Fruit fly (Drosophila melanogaster) whole organism, embryonic: Measurements from ENCODE around the gene Ald2.
A peak's percentile ranks its signal among the peaks of the same experiment; 100 is the strongest.

Experiments used
- Aef1 ChIP-seq: fragments of 200-800 bp; sonication (Bioruptor generic); IDR thresholded peaks from 3 replicates; pipeline ENCODE4 v1.3.6; 2022; ENCODE audit warnings: missing biosample characterization, missing genetic modification characterization
- Bdp1 ChIP-seq: fragments of 200-800 bp; sonication (Bioruptor generic); optimal IDR thresholded peaks from 3 replicates; lab custom pipeline; 2016; ENCODE audit warnings: missing biosample characterization, missing genetic modification characterization
- CG10209 ChIP-seq: fragments of 200-800 bp; sonication (Bioruptor generic); optimal IDR thresholded peaks from 3 replicates; lab custom pipeline; 2017; ENCODE audit warnings: missing biosample characterization, mild to moderate bottlenecking, missing genetic modification characterization, missing genetic modification reagents
- CG11695 ChIP-seq: fragments of 200-800 bp; sonication (Bioruptor generic); IDR thresholded peaks from 3 replicates; pipeline ENCODE4 v1.3.6; 2022; ENCODE audit warnings: missing biosample characterization, missing genetic modification characterization
- CG12942 ChIP-seq: fragments of 200-800 bp; sonication (Bioruptor generic); optimal IDR thresholded peaks from 3 replicates; lab custom pipeline; 2016; ENCODE audit warnings: missing biosample characterization, missing genetic modification characterization
- CG14710 ChIP-seq: fragments of 200-800 bp; sonication (Bioruptor generic); optimal IDR thresholded peaks from 3 replicates; lab custom pipeline; 2019; ENCODE audit warnings: missing biosample characterization, mild to moderate bottlenecking, missing genetic modification characterization, moderate library complexity
- CG16813 ChIP-seq: fragments of 200-800 bp; sonication (Bioruptor generic); IDR thresholded peaks from 3 replicates; pipeline ENCODE4 v1.3.6; 2022; ENCODE audit warnings: missing biosample characterization, missing genetic modification characterization; ENCODE audit not compliant: partially characterized antibody
- CG17186 ChIP-seq: fragments of 200-800 bp; sonication (Bioruptor generic); optimal IDR thresholded peaks from 3 replicates; lab custom pipeline; 2017; ENCODE audit warnings: missing biosample characterization, missing genetic modification reagents, missing genetic modification characterization
- CG2120 ChIP-seq: fragments of 200-800 bp; sonication (Bioruptor generic); optimal IDR thresholded peaks from 3 replicates; lab custom pipeline; 2016; ENCODE audit warnings: missing biosample characterization, missing genetic modification characterization
- CG2199 ChIP-seq: fragments of 200-800 bp; sonication (Bioruptor generic); IDR thresholded peaks from 3 replicates; pipeline ENCODE4 v1.3.6; 2022; ENCODE audit warnings: missing biosample characterization, missing genetic modification characterization
- CG2875 ChIP-seq: fragments of 200-800 bp; sonication (Bioruptor generic); optimal IDR thresholded peaks from 2 replicates; lab custom pipeline; 2017; ENCODE audit warnings: missing biosample characterization, mild to moderate bottlenecking, missing genetic modification characterization, missing genetic modification reagents
- CG32767 ChIP-seq: fragments of 200-800 bp; sonication (Bioruptor generic); IDR thresholded peaks from 2 replicates; pipeline ENCODE4 v1.3.6; 2022; ENCODE audit warnings: missing biosample characterization, missing genetic modification characterization
- CG5245 ChIP-seq: fragments of 200-800 bp; sonication (Bioruptor generic); optimal IDR thresholded peaks from 3 replicates; lab custom pipeline; 2016; ENCODE audit warnings: missing biosample characterization, missing genetic modification characterization
- CG5953 ChIP-seq: fragments of 200-800 bp; sonication (Bioruptor generic); IDR thresholded peaks from 2 replicates; pipeline ENCODE4 v1.3.6; 2022; ENCODE audit warnings: missing biosample characterization, missing genetic modification characterization
- CG7357 ChIP-seq: fragments of 200-800 bp; sonication (Bioruptor generic); IDR thresholded peaks from 3 replicates; pipeline ENCODE4 v1.3.6; 2022; ENCODE audit warnings: missing biosample characterization, missing genetic modification characterization
- CG8924 ChIP-seq: fragments of 200-800 bp; optimal IDR thresholded peaks from 3 replicates; lab custom pipeline; 2019; ENCODE audit warnings: missing biosample characterization, mild to moderate bottlenecking, missing genetic modification characterization, moderate library complexity
- Dll ChIP-seq: fragments of 200-800 bp; sonication (Bioruptor generic); IDR thresholded peaks from 4 replicates; pipeline ENCODE4 v1.3.6; 2022; ENCODE audit warnings: missing biosample characterization, missing genetic modification characterization; ENCODE audit not compliant: partially characterized antibody
- H2.0 ChIP-seq: fragments of 200-800 bp; sonication (Bioruptor generic); IDR thresholded peaks from 2 replicates; pipeline ENCODE4 v1.3.6; 2022; ENCODE audit warnings: missing biosample characterization, missing genetic modification characterization
- Hr51 ChIP-seq, 2 experiments: fragments of 200-800 bp; sonication (Bioruptor generic); optimal IDR thresholded peaks; 2 replicates in 1 of 2; 3 replicates in 1 of 2; lab custom pipeline; 2016 to 2018; ENCODE audit warnings: missing biosample characterization in 2 of 2, missing genetic modification characterization in 2 of 2, mild to moderate bottlenecking in 1 of 2, moderate library complexity in 1 of 2
- Jarid2 ChIP-seq: fragments of 200-800 bp; sonication (Bioruptor generic); optimal IDR thresholded peaks from 3 replicates; lab custom pipeline; 2017; ENCODE audit warnings: mild to moderate bottlenecking, missing biosample characterization, missing genetic modification reagents, missing genetic modification characterization
- NK7.1 ChIP-seq: fragments of 200-800 bp; sonication (Bioruptor generic); optimal IDR thresholded peaks from 3 replicates; lab custom pipeline; 2016; ENCODE audit warnings: missing biosample characterization, missing genetic modification characterization
- Nf-YC ChIP-seq: fragments of 200-800 bp; optimal IDR thresholded peaks from 3 replicates; lab custom pipeline; 2019; ENCODE audit warnings: missing biosample characterization, mild to moderate bottlenecking, missing genetic modification characterization, moderate library complexity
- Rx ChIP-seq: fragments of 200-800 bp; sonication (Bioruptor generic); IDR thresholded peaks from 2 replicates; pipeline ENCODE4 v1.3.6; 2022; ENCODE audit warnings: missing biosample characterization, missing genetic modification characterization
- Scr ChIP-seq: fragments of 200-800 bp; sonication (Bioruptor generic); IDR thresholded peaks from 2 replicates; pipeline ENCODE4 v1.3.6; 2022; ENCODE audit warnings: missing biosample characterization, missing genetic modification characterization; ENCODE audit not compliant: partially characterized antibody
- Xbp1 ChIP-seq: fragments of 200-800 bp; sonication (Bioruptor generic); optimal IDR thresholded peaks from 3 replicates; lab custom pipeline; 2016; ENCODE audit warnings: missing biosample characterization, mild to moderate bottlenecking, missing genetic modification characterization
- abd-A ChIP-seq: fragments of 200-800 bp; sonication (Bioruptor generic); optimal IDR thresholded peaks from 3 replicates; lab custom pipeline; 2019; ENCODE audit warnings: missing biosample characterization, mild to moderate bottlenecking, missing genetic modification characterization, moderate library complexity
- ap ChIP-seq: fragments of 200-800 bp; sonication (Bioruptor generic); IDR thresholded peaks from 2 replicates; pipeline ENCODE4 v1.3.6; 2022; ENCODE audit warnings: missing biosample characterization, missing genetic modification characterization
- ase ChIP-seq: fragments of 200-800 bp; sonication (Bioruptor generic); IDR thresholded peaks from 3 replicates; pipeline ENCODE4 v1.3.6; 2022; ENCODE audit warnings: missing biosample characterization, missing genetic modification characterization
- bcd ChIP-seq: fragments of 200-800 bp; sonication (Bioruptor generic); optimal IDR thresholded peaks from 2 replicates; lab custom pipeline; 2017; ENCODE audit warnings: missing biosample characterization, mild to moderate bottlenecking, missing genetic modification characterization
- bigmax ChIP-seq: fragments of 200-800 bp; sonication (Bioruptor generic); optimal IDR thresholded peaks from 2 replicates; lab custom pipeline; 2018; ENCODE audit warnings: missing biosample characterization, mild to moderate bottlenecking, missing genetic modification characterization
- bowl ChIP-seq: fragments of 200-800 bp; sonication (Bioruptor generic); IDR thresholded peaks from 2 replicates; pipeline ENCODE4 v1.3.6; 2022; ENCODE audit warnings: missing biosample characterization, missing genetic modification characterization
- cg ChIP-seq: fragments of 200-800 bp; sonication (Bioruptor generic); optimal IDR thresholded peaks from 3 replicates; lab custom pipeline; 2019; ENCODE audit warnings: missing biosample characterization, mild to moderate bottlenecking, missing genetic modification characterization, moderate library complexity
- chm ChIP-seq: fragments of 200-800 bp; sonication (Bioruptor generic); IDR thresholded peaks from 2 replicates; pipeline ENCODE4 v1.3.6; 2022; ENCODE audit warnings: missing biosample characterization, missing genetic modification characterization
- dati ChIP-seq: fragments of 200-800 bp; sonication (Bioruptor generic); IDR thresholded peaks from 2 replicates; pipeline ENCODE4 v1.3.6; 2022; ENCODE audit warnings: missing biosample characterization, missing genetic modification characterization
- gro ChIP-seq: fragments of 200-800 bp; sonication (Bioruptor generic); optimal IDR thresholded peaks from 2 replicates; lab custom pipeline; 2016; ENCODE audit warnings: missing biosample characterization, missing genetic modification characterization
- hb ChIP-seq: fragments of 200-800 bp; sonication (Bioruptor generic); IDR thresholded peaks from 3 replicates; pipeline ENCODE4 v1.3.6; 2022; ENCODE audit warnings: missing biosample characterization, missing genetic modification characterization; ENCODE audit not compliant: partially characterized antibody
- inv ChIP-seq: fragments of 200-800 bp; sonication (Bioruptor generic); IDR thresholded peaks from 2 replicates; pipeline ENCODE4 v1.3.6; 2022; ENCODE audit warnings: missing biosample characterization, missing genetic modification characterization; ENCODE audit not compliant: partially characterized antibody
- kay ChIP-seq: fragments of 200-800 bp; sonication (Bioruptor generic); optimal IDR thresholded peaks from 2 replicates; lab custom pipeline; 2016; ENCODE audit warnings: missing biosample characterization, missing genetic modification characterization
- lilli ChIP-seq: fragments of 200-800 bp; sonication (Bioruptor generic); optimal IDR thresholded peaks from 3 replicates; lab custom pipeline; 2016; ENCODE audit warnings: missing biosample characterization, missing genetic modification characterization
- mam ChIP-seq: fragments of 200-800 bp; sonication (Bioruptor generic); optimal IDR thresholded peaks from 3 replicates; lab custom pipeline; 2016; ENCODE audit warnings: missing biosample characterization, missing genetic modification characterization
- mirr ChIP-seq: fragments of 200-800 bp; sonication (Bioruptor generic); optimal IDR thresholded peaks from 3 replicates; lab custom pipeline; 2018; ENCODE audit warnings: missing biosample characterization, mild to moderate bottlenecking, missing genetic modification characterization
- pho ChIP-seq: fragments of 200-800 bp; sonication (Bioruptor generic); optimal IDR thresholded peaks from 2 replicates; lab custom pipeline; 2016; ENCODE audit warnings: missing biosample characterization, missing genetic modification characterization
- pita ChIP-seq: fragments of 200-800 bp; sonication (Bioruptor generic); optimal IDR thresholded peaks from 2 replicates; lab custom pipeline; 2017; ENCODE audit warnings: missing biosample characterization, mild to moderate bottlenecking, missing genetic modification characterization
- sim ChIP-seq: fragments of 200-800 bp; sonication (Bioruptor generic); IDR thresholded peaks from 2 replicates; pipeline ENCODE4 v1.3.6; 2022; ENCODE audit warnings: missing biosample characterization, missing genetic modification characterization
- tin ChIP-seq: fragments of 200-800 bp; sonication (Bioruptor generic); optimal IDR thresholded peaks from 3 replicates; lab custom pipeline; 2016; ENCODE audit warnings: missing biosample characterization, missing genetic modification characterization
- zfh1 ChIP-seq: fragments of 200-800 bp; sonication (Bioruptor generic); IDR thresholded peaks from 3 replicates; pipeline ENCODE4 v1.3.6; 2022; ENCODE audit warnings: missing biosample characterization, missing genetic modification characterization

Gene Ald2

DNA sequence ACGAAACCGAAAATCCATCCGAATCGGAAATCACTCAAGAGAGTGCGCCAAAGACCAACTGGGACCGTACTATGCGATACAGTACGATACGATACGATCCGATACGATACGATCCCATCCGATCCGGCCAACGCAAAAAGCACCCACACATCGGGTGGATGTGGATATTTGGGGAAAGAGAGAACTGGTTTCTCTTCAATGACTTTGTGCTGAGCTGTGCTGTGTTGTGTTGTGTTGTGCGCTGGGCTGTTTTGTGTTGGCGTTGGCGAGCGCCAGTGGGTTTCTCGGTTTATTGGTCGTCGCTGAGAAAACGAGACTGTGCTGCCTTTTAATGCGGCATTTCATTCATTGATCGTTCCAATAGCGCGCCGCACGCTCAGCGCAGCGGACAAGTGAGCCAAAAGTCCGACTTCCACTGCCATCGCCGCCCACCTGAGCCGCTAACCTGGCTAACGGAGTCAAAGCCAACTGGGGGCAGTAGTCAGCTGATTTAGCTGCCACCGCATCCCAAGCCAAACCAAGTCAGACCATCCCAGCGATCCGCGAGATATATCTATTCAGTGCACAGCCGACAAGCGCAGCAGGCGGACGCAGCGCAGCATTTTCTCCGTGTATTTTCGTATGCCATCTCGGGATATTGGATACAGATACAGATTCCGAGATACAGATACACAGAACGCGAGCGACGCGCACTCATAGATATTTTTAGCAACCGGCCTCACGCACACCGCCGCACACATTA lies 26.7 kb downstream of the Ald2 start, which contains the start of gene tx (continued):
- TF ChIP-seq Scr (GFP tag; lab: Robert Waterston, UW): peak; percentile 18; the same call in 1 of the 2 replicates
- peak; percentile 69 for TF ChIP-seq Jarid2 (GFP tag; lab: Kevin White, UChicago)
- TF ChIP-seq lilli (GFP tag; lab: Kevin White, UChicago): no peak
- no peak for TF ChIP-seq CG2120 (GFP tag; lab: Kevin White, UChicago)
- TF ChIP-seq CG2875: no peak
- no peak for TF ChIP-seq NK7.1
- TF ChIP-seq mirr (GFP tag; lab: Kevin White, UChicago): peak; percentile 10
- TF ChIP-seq CG12942 (GFP tag; lab: Kevin White, UChicago): no peak
- no peak for TF ChIP-seq Rx
- no peak for TF ChIP-seq dati (GFP tag; lab: Robert Waterston, UW)
- no peak for TF ChIP-seq tin (GFP tag; lab: Kevin White, UChicago)
- TF ChIP-seq abd-A (tag; lab: Kevin White, UChicago): peak; percentile 64
- no peak for TF ChIP-seq CG8924 (tag; lab: Kevin White, UChicago)
- peak; percentile 60 for TF ChIP-seq CG32767
- no peak for TF ChIP-seq sim (GFP tag; lab: Robert Waterston, UW)
- TF ChIP-seq CG2199 (GFP tag; lab: Robert Waterston, UW): peak; percentile 86
- TF ChIP-seq chm (GFP tag; lab: Robert Waterston, UW): no peak
- TF ChIP-seq zfh1 (GFP tag; lab: Robert Waterston, UW): no peak
- TF ChIP-seq mam (GFP tag; lab: Kevin White, UChicago): no peak
- TF ChIP-seq kay (GFP tag; lab: Kevin White, UChicago): no peak
- TF ChIP-seq CG5245 (GFP tag; lab: Kevin White, UChicago): no peak
- 0 out of 3 replicates have a peak, but pooled peaks have one; percentile 47 for TF ChIP-seq hb (GFP tag; lab: Robert Waterston, UW)
- no peak for TF ChIP-seq bowl (GFP tag; lab: Robert Waterston, UW)
- no peak for TF ChIP-seq pho (GFP tag; lab: Kevin White, UChicago)
- TF ChIP-seq inv (GFP tag; lab: Robert Waterston, UW): no peak
- TF ChIP-seq bcd: no peak
- TF ChIP-seq CG16813 (GFP tag; lab: Robert Waterston, UW): no peak
- TF ChIP-seq CG17186 (GFP tag; lab: Kevin White, UChicago): no peak
- no peak for TF ChIP-seq ap (GFP tag; lab: Robert Waterston, UW)
- TF ChIP-seq bigmax (GFP tag; lab: Kevin White, UChicago): no peak
- TF ChIP-seq CG7357 (GFP tag; lab: Robert Waterston, UW): no peak
- no peak for TF ChIP-seq H2.0 (GFP tag; lab: Robert Waterston, UW)
- TF ChIP-seq Nf-YC (tag; lab: Kevin White, UChicago): peak; percentile 11
- no peak for TF ChIP-seq CG5953 (GFP tag; lab: Robert Waterston, UW)
- TF ChIP-seq CG11695 (GFP tag; lab: Robert Waterston, UW): no peak
- TF ChIP-seq Aef1 (GFP tag; lab: Robert Waterston, UW): no peak
- no peak for TF ChIP-seq pita
- no peak for TF ChIP-seq Bdp1 (GFP tag; lab: Kevin White, UChicago)
- TF ChIP-seq cg: peak; percentile 32
- no peak for TF ChIP-seq Dll (GFP tag; lab: Robert Waterston, UW)
- TF ChIP-seq Hr51 (GFP tag; optimal IDR thresholded peaks at IDR 0.05; lab: Kevin White, UChicago): no peak
- no peak for TF ChIP-seq ase
- no peak for TF ChIP-seq CG14710 (tag; lab: Kevin White, UChicago)
- TF ChIP-seq gro (GFP tag; lab: Kevin White, UChicago): no peak
- TF ChIP-seq CG10209 (GFP tag; lab: Kevin White, UChicago): no peak
- TF ChIP-seq Xbp1: no peak
- TF ChIP-seq, all 482 proteins: peak for 47
